Worm (Caenorhabditis elegans): ENCODE data around the gene F38C2.7.

- TF ChIP-seq lin-39 (tag; optimal IDR thresholded peaks at IDR 0.05) (no peak), egl-27 (tag; optimal IDR thresholded peaks at IDR 0.05) (no peak), nhr-67 (tag; optimal IDR thresholded peaks at IDR 0.05) (no peak)
Measured at ce11 chrIV:16293889-16294288, 16.7 kb upstream of the F38C2.7 start.
